Fruit fly (Drosophila melanogaster): ENCODE results near the gene path.

- TF ChIP-seq usp (GFP tag; optimal IDR thresholded peaks at IDR 0.05) (no peak), psq (optimal IDR thresholded peaks at IDR 0.05) (no peak)
Measured at dm6 chr3L:9543899-9544298, 38.8 kb upstream of the path start, which contains the start of gene Ir67a.
